Fruit fly (Drosophila melanogaster): ENCODE measurements around the gene Nlp.

The Nlp gene

dm6 chr3R:30004648-30005047 lies at the start of gene Nlp, which contains the start of gene Nph (continued):
- TF ChIP-seq croc (GFP tag; conservative IDR thresholded peaks at IDR 0.05) (no peak), gro (GFP tag; optimal IDR thresholded peaks at IDR 0.05) (no peak), Dll (GFP tag; IDR thresholded peaks at IDR 0.05; ENCODE audit: partially characterized antibody) (peak; percentile 96), gcm2 (GFP tag; optimal IDR thresholded peaks at IDR 0.05) (no peak), corto (GFP tag; optimal IDR thresholded peaks at IDR 0.05) (no peak), cad (GFP tag; optimal IDR thresholded peaks at IDR 0.05) (no peak), CG4854 (GFP tag; optimal IDR thresholded peaks at IDR 0.05) (no peak), sob (GFP tag; IDR thresholded peaks at IDR 0.05) (no peak), gce (GFP tag; IDR thresholded peaks at IDR 0.05) (no peak), Elba2 (GFP tag; optimal IDR thresholded peaks at IDR 0.05) (no peak), jumu (GFP tag; optimal IDR thresholded peaks at IDR 0.05) (no peak), zfh2 (GFP tag; optimal IDR thresholded peaks at IDR 0.05) (no peak), CG5953 (GFP tag; IDR thresholded peaks at IDR 0.05) (no peak), CG33213 (GFP tag; optimal IDR thresholded peaks at IDR 0.05) (peak; percentile 19), CG17802 (tag; optimal IDR thresholded peaks at IDR 0.05) (no peak), Hmx (GFP tag; optimal IDR thresholded peaks at IDR 0.05) (no peak), abd-A (tag; optimal IDR thresholded peaks at IDR 0.05) (no peak), CG13624 (GFP tag; optimal IDR thresholded peaks at IDR 0.05) (peak; percentile 28), ftz-f1 (GFP tag; optimal IDR thresholded peaks at IDR 0.05) (no peak), CG4360 (GFP tag; IDR thresholded peaks at IDR 0.05) (no peak), Fer2 (tag; optimal IDR thresholded peaks at IDR 0.05) (no peak), CG9609 (GFP tag; optimal IDR thresholded peaks at IDR 0.05) (no peak), CG7556 (GFP tag; optimal IDR thresholded peaks at IDR 0.05) (no peak), pros (GFP tag; optimal IDR thresholded peaks at IDR 0.05) (no peak), CG18599 (GFP tag; optimal IDR thresholded peaks at IDR 0.05) (no peak), z (GFP tag; IDR thresholded peaks at IDR 0.05) (no peak), Spps (tag; optimal IDR thresholded peaks at IDR 0.05) (peak; percentile 7), CG4730 (GFP tag; IDR thresholded peaks at IDR 0.05) (no peak), CG12236 (GFP tag; optimal IDR thresholded peaks at IDR 0.05) (no peak), slp2 (GFP tag; optimal IDR thresholded peaks at IDR 0.05) (no peak), CG13123 (GFP tag; optimal IDR thresholded peaks at IDR 0.05) (no peak), CG6175 (GFP tag; IDR thresholded peaks at IDR 0.05) (no peak), Dref (GFP tag; IDR thresholded peaks at IDR 0.05) (peak; percentile 71), Fer1 (GFP tag; optimal IDR thresholded peaks at IDR 0.05) (peak; percentile 52), CG17186 (GFP tag; optimal IDR thresholded peaks at IDR 0.05) (peak; percentile 80), knrl (GFP tag; IDR thresholded peaks at IDR 0.05; ENCODE audit: partially characterized antibody) (peak; percentile 88), br (optimal IDR thresholded peaks at IDR 0.05) (no peak), HHEX (GFP tag; optimal IDR thresholded peaks at IDR 0.05) (no peak), CG2202 (tag; optimal IDR thresholded peaks at IDR 0.05) (no peak), row (GFP tag; IDR thresholded peaks at IDR 0.05) (peak; percentile 60), wdn (GFP tag; IDR thresholded peaks at IDR 0.05) (no peak), CG7271 (tag; optimal IDR thresholded peaks at IDR 0.05) (no peak), dan (GFP tag; IDR thresholded peaks at IDR 0.05) (no peak), Hsf (GFP tag; optimal IDR thresholded peaks at IDR 0.05) (peak; percentile 36), sna (GFP tag; IDR thresholded peaks at IDR 0.05; ENCODE audit: partially characterized antibody) (peak; percentile 94), HLHmδ (GFP tag; optimal IDR thresholded peaks at IDR 0.05) (no peak), bcd (GFP tag; optimal IDR thresholded peaks at IDR 0.05) (no peak), disco-r (GFP tag; optimal IDR thresholded peaks at IDR 0.05) (no peak), danr (GFP tag; IDR thresholded peaks at IDR 0.05) (no peak), Side (GFP tag; optimal IDR thresholded peaks at IDR 0.05) (no peak), CG32772 (GFP tag; IDR thresholded peaks at IDR 0.05) (no peak), CG12299 (tag; optimal IDR thresholded peaks at IDR 0.05) (no peak), bab2 (GFP tag; optimal IDR thresholded peaks at IDR 0.05) (peak; percentile 16)

All from whole organism, embryonic.